Comparison of ENCODE assay signal across 2 fruit fly cellular contexts in genomic region chr3L:9504530-9504929, dm6.
A peak's percentile ranks its signal among the peaks of the same experiment; 100 is the strongest.
TF ChIP-seq lines count a peak whose summit lies in the region.

No protein-coding gene starts in this region.

- no peak for TF ChIP-seq CTCF in whole organism, embryonic (GFP tag; optimal IDR thresholded peaks at IDR 0.05; lab: Kevin White, UChicago)

TF ChIP-seq in whole organism, adult, 20 proteins besides CTCF, POLR2A, EP300 and RAD21:
- TF ChIP-seq Crg-1 (GFP tag; optimal IDR thresholded peaks at IDR 0.05; lab: Kevin White, UChicago) (no peak), ovo (GFP tag; optimal IDR thresholded peaks at IDR 0.05; lab: Kevin White, UChicago) (peak; percentile 81), Hr96 (GFP tag; optimal IDR thresholded peaks at IDR 0.05; lab: Kevin White, UChicago) (no peak), pad (GFP tag; optimal IDR thresholded peaks at IDR 0.05; lab: Kevin White, UChicago) (no peak), CG7101 (tag; optimal IDR thresholded peaks at IDR 0.05; lab: Kevin White, UChicago) (no peak)
TF ChIP-seq in whole organism, adult: peak in this region for 1.

TF ChIP-seq in whole organism, embryonic, 481 proteins besides CTCF, POLR2A, EP300 and RAD21:
- TF ChIP-seq eve (GFP tag; optimal IDR thresholded peaks at IDR 0.05; lab: Kevin White, UChicago): peak in 1 of 2 experiments; percentile 55
- no peak for TF ChIP-seq CG3726 (GFP tag; IDR thresholded peaks at IDR 0.05; lab: Robert Waterston, UW)
- peak; percentile 52 for TF ChIP-seq CG9437 (GFP tag; optimal IDR thresholded peaks at IDR 0.05; lab: Kevin White, UChicago)
TF ChIP-seq in whole organism, embryonic: peak in this region for 2.
